Worm (Caenorhabditis elegans): ENCODE measurements around the gene T21D12.7.

The T21D12.7 gene

ce11 chrIV:302743-303142 is 11.5 kb upstream of the T21D12.7 start (continued):
- no peak for TF ChIP-seq lim-7 (GFP tag; IDR thresholded peaks at IDR 0.05)
- TF ChIP-seq attf-4 (tag; optimal IDR thresholded peaks at IDR 0.05) = no peak
- peak; percentile 28 for TF ChIP-seq hlh-11 (tag; optimal IDR thresholded peaks at IDR 0.05)
- no peak for TF ChIP-seq dpl-1 (GFP tag; optimal IDR thresholded peaks at IDR 0.05)
- no peak for TF ChIP-seq daf-8 (GFP tag; IDR thresholded peaks at IDR 0.05)
- TF ChIP-seq F49E8.2 (tag; optimal IDR thresholded peaks at IDR 0.05; ENCODE audit: borderline replicate concordance) = no peak
- TF ChIP-seq Y48G9A.11 (GFP tag; IDR thresholded peaks at IDR 0.05) = no peak
- TF ChIP-seq cey-2 (tag; optimal IDR thresholded peaks at IDR 0.05; ENCODE audit: borderline replicate concordance, insufficient read depth) = no peak
- no peak for TF ChIP-seq lin-13 (GFP tag; optimal IDR thresholded peaks at IDR 0.05)
- no peak for TF ChIP-seq nhr-76 (tag; optimal IDR thresholded peaks at IDR 0.05)
- no peak for TF ChIP-seq zfp-3 (GFP tag; conservative IDR thresholded peaks at IDR 0.05)
- no peak for TF ChIP-seq aha-1 (tag)
- TF ChIP-seq snpc-4 (tag; optimal IDR thresholded peaks at IDR 0.05) = no peak
- no peak for TF ChIP-seq lin-15B (tag; optimal IDR thresholded peaks at IDR 0.05)
- TF ChIP-seq T20F7.1 (GFP tag; optimal IDR thresholded peaks at IDR 0.05) = no peak
- no peak for TF ChIP-seq tra-1 (GFP tag; IDR thresholded peaks at IDR 0.05)
- no peak for TF ChIP-seq vab-7 (GFP tag; IDR thresholded peaks at IDR 0.05)
- no peak for TF ChIP-seq ZK337.2 (GFP tag; IDR thresholded peaks at IDR 0.05)
- TF ChIP-seq rbr-2 (tag; optimal IDR thresholded peaks at IDR 0.05) = no peak
- no peak for TF ChIP-seq Y105C5A.15 (GFP tag; IDR thresholded peaks at IDR 0.05)
- no peak for TF ChIP-seq zfp-2 (tag; optimal IDR thresholded peaks at IDR 0.05)
- peak; percentile 17 to 67 for TF ChIP-seq mdl-1 (tag; optimal IDR thresholded peaks at IDR 0.05)
- no peak for TF ChIP-seq F10B5.3 (tag; optimal IDR thresholded peaks at IDR 0.05)
- no peak for TF ChIP-seq zip-2 (tag; optimal IDR thresholded peaks at IDR 0.05)

DNA sequence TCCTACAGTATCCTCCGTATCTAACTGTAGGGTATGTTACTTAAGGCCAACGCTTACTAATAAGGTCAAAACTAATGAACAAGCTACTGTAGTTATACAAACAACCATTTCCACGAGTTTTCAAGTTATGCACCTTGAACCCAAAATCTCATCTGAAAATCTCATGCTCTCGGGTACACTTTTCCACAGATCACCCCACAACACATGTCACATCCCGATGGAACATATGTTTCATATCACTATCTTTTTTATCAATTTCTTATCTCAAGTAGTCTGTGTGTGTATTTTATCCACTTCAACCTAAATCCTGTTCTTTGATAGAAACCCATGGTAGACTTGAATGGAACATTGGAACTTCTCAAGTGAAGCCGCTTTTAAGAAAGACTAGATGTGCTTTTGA is 9.1 kb upstream of the T21D12.7 start:
- TF ChIP-seq hlh-30 (tag; optimal IDR thresholded peaks at IDR 0.05; ENCODE audit: insufficient read depth) (peak; percentile 36), unc-62 (GFP tag; optimal IDR thresholded peaks at IDR 0.05 in 1 of 2) (peak in 1 of 2 experiments; percentile 72), unc-62 (tag; optimal IDR thresholded peaks at IDR 0.05) (no peak), zag-1 (tag; optimal IDR thresholded peaks at IDR 0.05) (no peak), ZK546.5 (tag; optimal IDR thresholded peaks at IDR 0.05) (no peak), hlh-11 (tag; optimal IDR thresholded peaks at IDR 0.05) (peak; percentile 45), lin-1 (GFP tag; IDR thresholded peaks at IDR 0.05) (no peak), nhr-28 (tag; optimal IDR thresholded peaks at IDR 0.05) (peak; percentile 67), fkh-10 (GFP tag; optimal IDR thresholded peaks at IDR 0.05) (no peak), madf-5 (GFP tag; IDR thresholded peaks at IDR 0.05) (no peak), mxl-3 (GFP tag; optimal IDR thresholded peaks at IDR 0.05) (peak; percentile 55)

ce11 chrIV:299190-299589 is 7.9 kb upstream of the T21D12.7 start:
- TF ChIP-seq ceh-44 (GFP tag; IDR thresholded peaks at IDR 0.05) (no peak), cey-2 (tag; optimal IDR thresholded peaks at IDR 0.05; ENCODE audit: borderline replicate concordance, insufficient read depth) (no peak), ama-1 (optimal IDR thresholded peaks at IDR 0.05) (no peak), zip-11 (GFP tag; IDR thresholded peaks at IDR 0.05) (no peak), mdt-29 (GFP tag; IDR thresholded peaks at IDR 0.05) (no peak), gei-8 (GFP tag; optimal IDR thresholded peaks at IDR 0.05) (no peak), nhr-25 (tag; optimal IDR thresholded peaks at IDR 0.05; ENCODE audit: borderline replicate concordance, insufficient read depth) (no peak), zfp-2 (tag; optimal IDR thresholded peaks at IDR 0.05) (no peak), snpc-4 (tag; optimal IDR thresholded peaks at IDR 0.05) (no peak)

Measured in whole organism, L4 larva.